Worm (Caenorhabditis elegans) whole organism, L4 larva: Measurements from ENCODE around the gene sav-1.
A peak's percentile ranks its signal among the peaks of the same experiment; 100 is the strongest.

Source experiments
- D1046.2 ChIP-seq: fragments of 200-800 bp; sonication (Bioruptor generic); IDR thresholded peaks from 2 replicates; pipeline ENCODE4 v1.3.6; 2022; ENCODE audit warnings: missing genetic modification characterization, missing compliant biosample characterization
- F10B5.3 ChIP-seq: sonication (generic microtip); optimal IDR thresholded peaks from 2 replicates; lab custom pipeline; 2016; ENCODE audit warnings: mild to moderate bottlenecking, missing genetic modification characterization, missing compliant biosample characterization
- F26F4.8 ChIP-seq: fragments of 200-800 bp; sonication (Bioruptor generic); conservative IDR thresholded peaks from 2 replicates; pipeline ENCODE4 v1.3.6; 2022; ENCODE audit warnings: missing genetic modification characterization, missing compliant biosample characterization
- F44E2.7 ChIP-seq: fragments of 200-800 bp; sonication (Bioruptor generic); IDR thresholded peaks from 2 replicates; pipeline ENCODE4 v2.1.2; 2022; ENCODE audit warnings: missing genetic modification characterization, missing compliant biosample characterization
- R02D3.7 ChIP-seq: fragments of 150-350 bp; sonication (generic microtip); optimal IDR thresholded peaks from 3 replicates; lab custom pipeline; 2014; ENCODE audit warnings: missing biosample characterization, missing genetic modification characterization
- T20F7.1 ChIP-seq: fragments of 200-800 bp; sonication (Bioruptor generic); optimal IDR thresholded peaks from 2 replicates; lab custom pipeline; 2018; ENCODE audit warnings: mild to moderate bottlenecking, missing genetic modification characterization, missing compliant biosample characterization
- Y48G9A.11 ChIP-seq: fragments of 200-800 bp; sonication (Bioruptor generic); IDR thresholded peaks from 2 replicates; pipeline ENCODE4 v1.3.6; 2022; ENCODE audit warnings: missing genetic modification reagents, missing genetic modification characterization, missing compliant biosample characterization
- Y5F2A.4 ChIP-seq: fragments of 200-800 bp; sonication (Bioruptor generic); optimal IDR thresholded peaks from 2 replicates; lab custom pipeline; 2018; ENCODE audit warnings: mild to moderate bottlenecking, missing genetic modification characterization, missing compliant biosample characterization
- ZK546.5 ChIP-seq, 2 experiments: sonication (generic microtip); optimal IDR thresholded peaks; 2 replicates each; lab custom pipeline; 2017; ENCODE audit warnings: missing biosample characterization in 2 of 2, missing genetic modification characterization in 2 of 2
- aha-1 ChIP-seq: fragments of 150-350 bp; peaks from one replicate; lab custom pipeline; 2014; ENCODE audit warnings: missing biosample characterization, missing genetic modification characterization
- ama-1 ChIP-seq: fragments of 150-350 bp; optimal IDR thresholded peaks from 2 replicates; lab custom pipeline; 2014; ENCODE audit warnings: inconsistent platforms, mixed read lengths
- ceh-28 ChIP-seq: fragments of 150-350 bp; optimal IDR thresholded peaks from 2 replicates; lab custom pipeline; 2014; ENCODE audit warnings: missing biosample characterization, missing genetic modification reagents, missing genetic modification characterization
- ceh-32 ChIP-seq: sonication (generic microtip); optimal IDR thresholded peaks from 2 replicates; lab custom pipeline; 2016; ENCODE audit warnings: mild to moderate bottlenecking, missing genetic modification characterization, missing compliant biosample characterization; ENCODE audit not compliant: poor library complexity
- ceh-82 ChIP-seq: sonication (generic microtip); optimal IDR thresholded peaks from 2 replicates; lab custom pipeline; 2017; ENCODE audit warnings: missing biosample characterization, missing genetic modification characterization
- ctbp-1 ChIP-seq: fragments of 200-800 bp; sonication (Bioruptor generic); IDR thresholded peaks from 2 replicates; pipeline ENCODE4 v1.3.6; 2022; ENCODE audit warnings: missing genetic modification reagents, missing genetic modification characterization, missing compliant biosample characterization
- daf-19 ChIP-seq: fragments of 200-800 bp; sonication (Bioruptor generic); conservative IDR thresholded peaks from 2 replicates; pipeline ENCODE4 v1.3.6; 2022; ENCODE audit warnings: missing genetic modification characterization, missing compliant biosample characterization
- daf-8 ChIP-seq: fragments of 200-800 bp; sonication (Bioruptor generic); IDR thresholded peaks from 2 replicates; pipeline ENCODE4 v1.3.6; 2022; ENCODE audit warnings: missing genetic modification characterization, missing compliant biosample characterization
- dmd-9 ChIP-seq: fragments of 200-800 bp; sonication (Bioruptor generic); IDR thresholded peaks from 2 replicates; pipeline ENCODE4 v1.3.6; 2022; ENCODE audit warnings: missing genetic modification reagents, missing genetic modification characterization, missing compliant biosample characterization
- dve-1 ChIP-seq: sonication (generic microtip); optimal IDR thresholded peaks from 2 replicates; lab custom pipeline; 2017; ENCODE audit warnings: antibody characterized with exemption, mild to moderate bottlenecking, missing genetic modification characterization, missing compliant biosample characterization; ENCODE audit not compliant: insufficient read depth
- egl-27 ChIP-seq: sonication (generic microtip); optimal IDR thresholded peaks from 3 replicates; lab custom pipeline; 2017; ENCODE audit warnings: missing biosample characterization, missing genetic modification reagents, missing genetic modification characterization
- gei-8 ChIP-seq: fragments of 200-800 bp; sonication (Bioruptor generic); optimal IDR thresholded peaks from 2 replicates; lab custom pipeline; 2018; ENCODE audit warnings: mild to moderate bottlenecking, missing genetic modification characterization, missing compliant biosample characterization
- hif-1 ChIP-seq, 2 experiments: sonication (generic microtip); optimal IDR thresholded peaks; 2 replicates each; lab custom pipeline; 2016 to 2017; ENCODE audit warnings: missing compliant biosample characterization in 2 of 2, missing genetic modification characterization in 2 of 2, missing genetic modification reagents in 2 of 2, missing genotype in 2 of 2, mild to moderate bottlenecking in 1 of 2
- hmg-1.1 ChIP-seq: fragments of 200-800 bp; sonication (Bioruptor generic); IDR thresholded peaks from 2 replicates; pipeline ENCODE4 v1.3.6; 2022; ENCODE audit warnings: missing genetic modification reagents, missing genetic modification characterization, missing compliant biosample characterization
- jun-1 ChIP-seq: fragments of 150-350 bp; optimal IDR thresholded peaks from 2 replicates; lab custom pipeline; 2014; ENCODE audit warnings: missing biosample characterization, missing genetic modification reagents, missing genetic modification characterization
- lin-29 ChIP-seq: fragments of 200-800 bp; sonication (Bioruptor generic); IDR thresholded peaks from 2 replicates; pipeline ENCODE4 v1.3.6; 2022; ENCODE audit warnings: missing genetic modification reagents, missing genetic modification characterization, missing compliant biosample characterization
- lsy-2 ChIP-seq, 2 experiments: fragments of 150-350 bp in 1 of 2; sonication (generic microtip) in 1 of 2; optimal IDR thresholded peaks; 2 replicates each; lab custom pipeline; 2014 to 2017; ENCODE audit warnings: missing biosample characterization in 2 of 2, missing genetic modification characterization in 2 of 2
- madf-9 ChIP-seq: fragments of 200-800 bp; sonication (Bioruptor generic); conservative IDR thresholded peaks from 2 replicates; pipeline ENCODE4 v1.3.6; 2022; ENCODE audit warnings: missing genetic modification reagents, missing genetic modification characterization, missing compliant biosample characterization
- mdt-29 ChIP-seq: fragments of 200-800 bp; sonication (Bioruptor generic); IDR thresholded peaks from 2 replicates; pipeline ENCODE4 v1.3.6; 2022; ENCODE audit warnings: missing genetic modification reagents, missing genetic modification characterization, missing compliant biosample characterization
- nhr-25 ChIP-seq: sonication (generic microtip); optimal IDR thresholded peaks from 2 replicates; lab custom pipeline; 2017; ENCODE audit warnings: missing genetic modification characterization, mild to moderate bottlenecking, missing compliant biosample characterization, antibody characterized with exemption, moderate library complexity, borderline replicate concordance; ENCODE audit not compliant: insufficient read depth
- nhr-48 ChIP-seq: sonication (generic microtip); optimal IDR thresholded peaks from 2 replicates; lab custom pipeline; 2016; ENCODE audit warnings: mild to moderate bottlenecking, missing genetic modification characterization, missing compliant biosample characterization
- nhr-6 ChIP-seq: fragments of 150-350 bp; optimal IDR thresholded peaks from 2 replicates; lab custom pipeline; 2014; ENCODE audit warnings: missing biosample characterization, missing genetic modification characterization
- nhr-76 ChIP-seq: fragments of 150-350 bp; optimal IDR thresholded peaks from 2 replicates; lab custom pipeline; 2014; ENCODE audit warnings: missing biosample characterization, missing genetic modification characterization
- nhr-77 ChIP-seq: fragments of 150-350 bp; optimal IDR thresholded peaks from 2 replicates; lab custom pipeline; 2014; ENCODE audit warnings: missing biosample characterization, missing genetic modification characterization
- php-3 ChIP-seq: fragments of 200-800 bp; sonication (Bioruptor generic); IDR thresholded peaks from 2 replicates; pipeline ENCODE4 v1.3.6; 2022; ENCODE audit warnings: missing genetic modification reagents, missing genetic modification characterization, missing compliant biosample characterization
- pqm-1 ChIP-seq: sonication (generic microtip); optimal IDR thresholded peaks from 2 replicates; lab custom pipeline; 2017; ENCODE audit warnings: missing biosample characterization, missing genetic modification characterization
- rbr-2 ChIP-seq: sonication (generic microtip); optimal IDR thresholded peaks from 2 replicates; lab custom pipeline; 2016; ENCODE audit warnings: missing genotype, missing genetic modification characterization, missing compliant biosample characterization
- spr-3 ChIP-seq: fragments of 200-800 bp; sonication (Bioruptor generic); optimal IDR thresholded peaks from 2 replicates; lab custom pipeline; 2018; ENCODE audit warnings: mild to moderate bottlenecking, missing genetic modification characterization, missing compliant biosample characterization
- unc-130 ChIP-seq: sonication (generic microtip); optimal IDR thresholded peaks from 2 replicates; lab custom pipeline; 2016; ENCODE audit warnings: missing genetic modification reagents, missing genetic modification characterization, missing compliant biosample characterization
- unc-62 ChIP-seq, 3 experiments: fragments of 150-350 bp in 1 of 3; sonication (generic microtip); optimal IDR thresholded peaks in 2 of 3; peaks in 1 of 3; 1 replicate in 1 of 3; 2 replicates in 2 of 3; lab custom pipeline; 2014 to 2017; ENCODE audit warnings: missing biosample characterization in 3 of 3, missing genetic modification characterization in 3 of 3, missing genetic modification reagents in 3 of 3, missing genotype in 1 of 3
- ztf-11 ChIP-seq: fragments of 150-350 bp; optimal IDR thresholded peaks from 2 replicates; lab custom pipeline; 2014; ENCODE audit warnings: missing biosample characterization, missing genetic modification characterization

Gene sav-1

DNA sequence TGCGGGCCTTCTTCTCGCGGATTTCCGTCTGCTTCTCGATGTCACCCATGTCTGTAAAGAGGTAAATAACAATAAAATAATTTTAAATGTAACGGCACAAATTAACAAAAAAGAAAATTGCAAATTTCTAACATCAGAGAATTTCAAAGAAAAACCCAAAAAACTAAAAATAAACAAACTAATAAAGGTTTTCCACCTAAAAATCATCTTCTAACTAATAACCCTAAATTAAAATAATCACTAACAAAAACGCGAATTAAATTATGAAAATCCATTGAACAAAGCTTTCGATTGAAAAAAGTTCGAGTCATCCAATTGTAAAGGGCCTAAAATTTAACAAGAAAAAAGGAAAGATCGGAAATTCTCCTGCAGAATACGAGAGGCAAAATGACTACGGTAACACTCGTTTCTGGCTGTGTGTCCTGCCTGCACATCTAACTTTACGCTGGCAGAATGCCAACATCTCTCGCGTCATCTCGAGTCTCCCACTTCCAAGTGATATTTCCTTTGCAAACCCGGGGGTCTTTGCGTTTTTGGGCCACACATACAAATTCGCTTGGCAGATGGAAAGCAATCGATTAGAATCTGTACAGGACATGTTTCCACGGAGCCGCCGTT lies 44.3 kb downstream of the sav-1 start, which contains the start of gene rpl-11.2 (continued):
- peak; percentile 99 for TF ChIP-seq dve-1
- TF ChIP-seq unc-62 (GFP tag; optimal IDR thresholded peaks at IDR 0.05 in 1 of 2; lab: Kevin White, UChicago) = peak in 1 of 2 experiments; percentile 97
- TF ChIP-seq unc-62 (tag; optimal IDR thresholded peaks at IDR 0.05; lab: Kevin White, UChicago) = no peak
- TF ChIP-seq F44E2.7 (GFP tag; lab: Robert Waterston, UW) = no peak
- TF ChIP-seq ctbp-1 (GFP tag; lab: Robert Waterston, UW) = peak; percentile 91
- peak; percentile 98 for TF ChIP-seq nhr-6 (tag; lab: Kevin White, UChicago)
- peak; percentile 18 for TF ChIP-seq gei-8 (GFP tag; lab: Kevin White, UChicago)
- no peak for TF ChIP-seq ceh-82 (tag; lab: Kevin White, UChicago)
- TF ChIP-seq ztf-11 (tag; lab: Kevin White, UChicago) = no peak
- no peak for TF ChIP-seq nhr-76 (tag; lab: Kevin White, UChicago)
- TF ChIP-seq mdt-29 (GFP tag; lab: Robert Waterston, UW) = peak; percentile 48; the same call in 1 of the 2 replicates
- TF ChIP-seq daf-8 (GFP tag; lab: Robert Waterston, UW) = no peak
- peak; percentile 57; the same call in 1 of the 2 replicates for TF ChIP-seq lin-29 (GFP tag; lab: Robert Waterston, UW)
- TF ChIP-seq ceh-28 = peak; percentile 49
- TF ChIP-seq rbr-2 (tag; lab: Kevin White, UChicago) = peak; percentile 97
- TF ChIP-seq R02D3.7 (tag; lab: Kevin White, UChicago) = no peak
- peak; percentile 96 for TF ChIP-seq nhr-25 (tag; lab: Kevin White, UChicago)
- TF ChIP-seq nhr-77 = peak; percentile 97
- TF ChIP-seq madf-9 = peak; percentile 84
- TF ChIP-seq Y48G9A.11 (GFP tag; lab: Robert Waterston, UW) = no peak
- TF ChIP-seq daf-19 = peak; percentile 69; the same call in 1 of the 2 replicates
- TF ChIP-seq jun-1 (tag; lab: Kevin White, UChicago) = peak; percentile 84
- TF ChIP-seq unc-130 (GFP tag; lab: Kevin White, UChicago) = no peak
- peak; percentile 58 for TF ChIP-seq pqm-1
- no peak for TF ChIP-seq egl-27
- TF ChIP-seq nhr-48 (tag; lab: Kevin White, UChicago) = peak; percentile 88
- peak in 1 of 2 experiments; percentile 88 for TF ChIP-seq hif-1 (tag; optimal IDR thresholded peaks at IDR 0.05; lab: Kevin White, UChicago)
- peak; percentile 40 for TF ChIP-seq ceh-32 (tag; lab: Kevin White, UChicago)
- peak; percentile 73 for TF ChIP-seq php-3
- TF ChIP-seq D1046.2 (GFP tag; lab: Robert Waterston, UW) = peak; percentile 100
- TF ChIP-seq hmg-1.1 = peak; percentile 94
- peak; percentile 93 to 98 for TF ChIP-seq ZK546.5 (tag; optimal IDR thresholded peaks at IDR 0.05; lab: Kevin White, UChicago)
- TF ChIP-seq F26F4.8 = no peak
- peak; percentile 73 for TF ChIP-seq ama-1 (lab: Kevin White, UChicago)
- peak; percentile 58 for TF ChIP-seq spr-3 (GFP tag; lab: Kevin White, UChicago)

DNA sequence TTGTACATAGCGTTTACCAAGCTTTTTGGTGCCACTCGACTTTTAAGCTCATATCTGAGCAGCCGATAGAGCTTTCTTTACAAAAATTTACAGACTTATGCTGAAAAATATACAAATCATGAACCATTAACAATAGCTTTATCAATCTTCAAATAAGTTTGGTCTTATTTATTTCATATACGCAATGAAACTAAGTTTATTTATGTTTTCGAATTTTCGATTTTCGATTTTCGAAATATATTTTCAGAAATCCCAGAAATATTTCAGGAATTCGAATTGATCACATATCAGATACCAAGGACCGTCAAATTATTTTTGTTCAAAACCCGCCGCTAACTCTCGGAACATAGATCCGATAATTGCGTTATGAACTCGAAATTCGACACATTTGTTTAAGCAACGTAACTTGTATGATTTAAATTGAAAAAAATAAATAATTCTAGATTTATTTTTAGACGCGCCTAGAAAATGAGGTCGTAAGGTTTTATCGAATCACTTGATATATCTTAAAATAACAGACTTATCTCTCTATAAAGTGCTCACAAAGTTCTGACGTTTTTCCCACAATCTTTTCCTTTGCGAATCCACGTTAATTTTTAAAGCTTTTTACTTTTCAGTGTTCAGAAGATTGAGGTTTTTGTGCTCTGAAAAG lies 45.7 kb downstream of the sav-1 start:
- TF ChIP-seq jun-1 (tag; lab: Kevin White, UChicago) (no peak), aha-1 (peak; percentile 41), unc-130 (GFP tag; lab: Kevin White, UChicago) (no peak), unc-62 (GFP tag; optimal IDR thresholded peaks at IDR 0.05 in 1 of 2; lab: Kevin White, UChicago) (peak in 1 of 2 experiments; percentile 97), unc-62 (tag; optimal IDR thresholded peaks at IDR 0.05; lab: Kevin White, UChicago) (no peak), Y5F2A.4 (GFP tag; lab: Kevin White, UChicago) (no peak), mdt-29 (GFP tag; lab: Robert Waterston, UW) (no peak), lsy-2 (tag; optimal IDR thresholded peaks at IDR 0.05; lab: Kevin White, UChicago) (peak in 1 of 2 experiments; percentile 15), F10B5.3 (tag; lab: Kevin White, UChicago) (peak; percentile 30), T20F7.1 (GFP tag; lab: Kevin White, UChicago) (no peak), dmd-9 (GFP tag; lab: Robert Waterston, UW) (no peak)
